Worm (Caenorhabditis elegans) whole organism, L2 larva: Measurements from ENCODE around the gene W04E12.7.
"Not testable (repeated sequence)": the region's sequence is repeated elsewhere in the genome, so short reads cannot be mapped to it uniquely, and the experiment has no call there.

Source experiments
- aly-2 ChIP-seq: fragments of 150-350 bp; optimal IDR thresholded peaks from 2 replicates; lab custom pipeline; 2014; ENCODE audit warnings: missing biosample characterization, missing genetic modification characterization
- ama-1 ChIP-seq: fragments of 150-350 bp; optimal IDR thresholded peaks from 2 replicates; lab custom pipeline; 2018; ENCODE audit warnings: inconsistent platforms
- crh-2 ChIP-seq: sonication (generic microtip); optimal IDR thresholded peaks from 2 replicates; lab custom pipeline; 2017; ENCODE audit warnings: missing biosample characterization, missing genetic modification characterization
- dmd-4 ChIP-seq: sonication (generic microtip); optimal IDR thresholded peaks from 2 replicates; lab custom pipeline; 2017; ENCODE audit warnings: missing biosample characterization, missing genetic modification characterization
- egl-27 ChIP-seq: sonication (generic microtip); optimal IDR thresholded peaks from 3 replicates; lab custom pipeline; 2017; ENCODE audit warnings: missing biosample characterization, missing genetic modification reagents, missing genetic modification characterization
- elt-1 ChIP-seq: fragments of 150-350 bp; optimal IDR thresholded peaks from 2 replicates; lab custom pipeline; 2014; ENCODE audit warnings: missing biosample characterization, missing genetic modification characterization
- elt-3 ChIP-seq: sonication (generic microtip); optimal IDR thresholded peaks from 2 replicates; lab custom pipeline; 2017; ENCODE audit warnings: missing biosample characterization, missing genetic modification characterization
- fos-1 ChIP-seq: fragments of 150-350 bp; optimal IDR thresholded peaks from 2 replicates; lab custom pipeline; 2014; ENCODE audit warnings: missing biosample characterization, missing genetic modification characterization
- gmeb-1 ChIP-seq: fragments of 150-350 bp; optimal IDR thresholded peaks from 2 replicates; lab custom pipeline; 2014; ENCODE audit warnings: missing biosample characterization, missing genetic modification characterization
- lin-11 ChIP-seq: fragments of 150-350 bp; sonication (generic microtip); optimal IDR thresholded peaks from 2 replicates; lab custom pipeline; 2014; ENCODE audit warnings: missing biosample characterization, missing genetic modification characterization, inconsistent platforms, mixed read lengths
- lin-13 ChIP-seq: fragments of 150-350 bp; optimal IDR thresholded peaks from 2 replicates; lab custom pipeline; 2014; ENCODE audit warnings: missing biosample characterization, missing genetic modification reagents, missing genetic modification characterization
- mab-5 ChIP-seq: fragments of 150-350 bp; optimal IDR thresholded peaks from 2 replicates; lab custom pipeline; 2014; ENCODE audit warnings: missing biosample characterization, missing genetic modification characterization
- mdl-1 ChIP-seq, 2 experiments: fragments of 150-350 bp in 1 of 2; sonication (generic microtip) in 1 of 2; optimal IDR thresholded peaks; 2 replicates each; lab custom pipeline; 2017; ENCODE audit warnings: missing biosample characterization in 2 of 2, missing genetic modification characterization in 2 of 2
- nhr-11 ChIP-seq: fragments of 150-350 bp; optimal IDR thresholded peaks from 2 replicates; lab custom pipeline; 2014; ENCODE audit warnings: missing biosample characterization, missing genetic modification characterization
- nhr-12 ChIP-seq: fragments of 150-350 bp; optimal IDR thresholded peaks from 2 replicates; lab custom pipeline; 2014; ENCODE audit warnings: missing biosample characterization, missing genetic modification characterization
- skn-1 ChIP-seq: sonication (generic microtip); optimal IDR thresholded peaks from 2 replicates; lab custom pipeline; 2017; ENCODE audit warnings: missing biosample characterization, missing genetic modification characterization
- sma-9 ChIP-seq, 2 experiments: fragments of 150-350 bp in 1 of 2; sonication (generic microtip) in 1 of 2; optimal IDR thresholded peaks; 2 replicates each; lab custom pipeline; 2014 to 2016; ENCODE audit warnings: missing genetic modification characterization in 2 of 2, mild to moderate bottlenecking in 1 of 2, missing biosample characterization in 1 of 2, missing compliant biosample characterization in 1 of 2, missing genetic modification reagents in 1 of 2, moderate library complexity in 1 of 2
- unc-39 ChIP-seq: fragments of 150-350 bp; optimal IDR thresholded peaks from 2 replicates; lab custom pipeline; 2014; ENCODE audit warnings: missing biosample characterization, missing genetic modification characterization
- unc-55 ChIP-seq: fragments of 150-350 bp; sonication (generic microtip); optimal IDR thresholded peaks from 3 replicates; lab custom pipeline; 2014; ENCODE audit warnings: missing biosample characterization, missing genetic modification reagents, missing genetic modification characterization
- unc-62 ChIP-seq: fragments of 150-350 bp; optimal IDR thresholded peaks from 2 replicates; lab custom pipeline; 2014; ENCODE audit warnings: missing biosample characterization, missing genetic modification reagents, missing genetic modification characterization
- ztf-1 ChIP-seq: fragments of 200-800 bp; sonication (Bioruptor generic); conservative IDR thresholded peaks from 2 replicates; pipeline ENCODE4 v1.3.6; 2022; ENCODE audit warnings: missing genetic modification characterization, missing compliant biosample characterization
- ztf-4 ChIP-seq: fragments of 150-350 bp; optimal IDR thresholded peaks from 2 replicates; lab custom pipeline; 2014; ENCODE audit warnings: missing biosample characterization, missing genetic modification characterization

Gene W04E12.7

ce11 chrV:19711646-19712045 is 25.7 kb downstream of the W04E12.7 start, which contains the start of gene Y43F8C.23:
Y43F8C.23 (minus strand) TSS chrV:19711746.
- TF ChIP-seq ztf-1 (GFP tag; lab: Robert Waterston, UW); skn-1 (tag; lab: Kevin White, UChicago); sma-9 (GFP tag; optimal IDR thresholded peaks at IDR 0.05; lab: Kevin White, UChicago); sma-9 (tag; optimal IDR thresholded peaks at IDR 0.05; lab: Kevin White, UChicago): not testable (repeated sequence)

- TF ChIP-seq ama-1; unc-39 (tag; lab: Kevin White, UChicago); elt-3 (tag; lab: Kevin White, UChicago): not testable (repeated sequence)
These were observed 26.8 kb downstream of the W04E12.7 start, which contains the start of gene Y43F8C.15 for ce11 chrV:19710514-19710913. Y43F8C.15 (minus strand) TSS chrV:19710614.

ce11 chrV:19708849-19709248 is 28.5 kb downstream of the W04E12.7 start, which contains the start of gene srv-3:
srv-3 (minus strand) TSS chrV:19708949.
- TF ChIP-seq lin-11, result no peak
- no peak for TF ChIP-seq elt-3 (tag; lab: Kevin White, UChicago)
- TF ChIP-seq unc-55 (GFP tag; lab: Kevin White, UChicago), result no peak
- no peak for TF ChIP-seq dmd-4 (tag; lab: Kevin White, UChicago)
- no peak for TF ChIP-seq nhr-12 (tag; lab: Kevin White, UChicago)
- no peak for TF ChIP-seq lin-13 (GFP tag; lab: Kevin White, UChicago)
- no peak for TF ChIP-seq egl-27 (tag; lab: Kevin White, UChicago)

ce11 chrV:19697348-19698172 is 39.8 kb downstream of the W04E12.7 start, which contains the start of the genes Y43F8C.13 and ani-3:
Y43F8C.13 (minus strand) TSS chrV:19697398.
ani-3 (plus strand) TSS chrV:19697732.
- TF ChIP-seq unc-62 (GFP tag; lab: Kevin White, UChicago) (no peak), mdl-1 (tag; optimal IDR thresholded peaks at IDR 0.05; lab: Kevin White, UChicago) (no peak), elt-1 (tag; lab: Kevin White, UChicago) (no peak), fos-1 (tag; lab: Kevin White, UChicago) (peak; percentile 80), lin-13 (GFP tag; lab: Kevin White, UChicago) (no peak)

- TF ChIP-seq gmeb-1 (tag; lab: Kevin White, UChicago), result no peak
- no peak for TF ChIP-seq nhr-11
- no peak for TF ChIP-seq elt-3 (tag; lab: Kevin White, UChicago)
- TF ChIP-seq ztf-4 (tag; lab: Kevin White, UChicago), result no peak
- TF ChIP-seq elt-1 (tag; lab: Kevin White, UChicago), result no peak
These were observed 45.4 kb downstream of the W04E12.7 start for ce11 chrV:19691954-19692353.

- TF ChIP-seq crh-2 (no peak), aly-2 (tag; lab: Kevin White, UChicago) (no peak), mab-5 (tag; lab: Kevin White, UChicago) (no peak)
These were observed 46.0 kb downstream of the W04E12.7 start for ce11 chrV:19691271-19691886.
